Worm (Caenorhabditis elegans) whole organism, young adult: ENCODE measurements around the gene acy-4.

Source experiments
- B0035.1 ChIP-seq: sonication (generic microtip); optimal IDR thresholded peaks from 2 replicates; lab custom pipeline; 2016; ENCODE audit warnings: missing genetic modification characterization, mild to moderate bottlenecking, missing compliant biosample characterization, missing genotype, missing genetic modification reagents
- B0336.3 ChIP-seq: fragments of 200-800 bp; sonication (Bioruptor generic); IDR thresholded peaks from 2 replicates; pipeline ENCODE4 v1.3.6; 2022; ENCODE audit warnings: missing genetic modification characterization, missing compliant biosample characterization
- C06A6.2 ChIP-seq: fragments of 200-800 bp; sonication (Bioruptor generic); conservative IDR thresholded peaks from 2 replicates; pipeline ENCODE4 v1.3.6; 2022; ENCODE audit warnings: missing genetic modification characterization, missing compliant biosample characterization
- C17E4.6 ChIP-seq: fragments of 200-800 bp; sonication (Bioruptor generic); IDR thresholded peaks from 2 replicates; pipeline ENCODE4 v1.3.6; 2022; ENCODE audit warnings: missing genetic modification reagents, missing genetic modification characterization, missing compliant biosample characterization
- D2030.7 ChIP-seq: fragments of 200-800 bp; sonication (Bioruptor generic); IDR thresholded peaks from 2 replicates; pipeline ENCODE4 v1.3.6; 2022; ENCODE audit warnings: missing genetic modification reagents, missing genetic modification characterization, missing compliant biosample characterization
- F23B12.7 ChIP-seq: sonication (generic microtip); optimal IDR thresholded peaks from 2 replicates; lab custom pipeline; 2017; ENCODE audit warnings: missing genetic modification characterization, mild to moderate bottlenecking, missing compliant biosample characterization, antibody characterized with exemption, moderate library complexity; ENCODE audit not compliant: insufficient read depth
- F33H1.4 ChIP-seq: fragments of 200-800 bp; sonication (Bioruptor generic); IDR thresholded peaks from 2 replicates; pipeline ENCODE4 v1.3.6; 2022; ENCODE audit warnings: missing genetic modification reagents, missing genetic modification characterization, missing compliant biosample characterization
- F37B4.10 ChIP-seq: fragments of 200-800 bp; sonication (Bioruptor generic); IDR thresholded peaks from 2 replicates; pipeline ENCODE4 v1.3.6; 2022; ENCODE audit warnings: missing genetic modification characterization, missing compliant biosample characterization
- K12H6.12 ChIP-seq: fragments of 200-800 bp; sonication (Bioruptor generic); optimal IDR thresholded peaks from 2 replicates; lab custom pipeline; 2018; ENCODE audit warnings: mild to moderate bottlenecking, missing genetic modification characterization, missing compliant biosample characterization
- T07F8.4 ChIP-seq: sonication (generic microtip); optimal IDR thresholded peaks from 2 replicates; lab custom pipeline; 2016; ENCODE audit warnings: mild to moderate bottlenecking, missing genetic modification characterization, moderate library complexity, missing compliant biosample characterization
- Y53F4B.3 ChIP-seq: fragments of 200-800 bp; sonication (Bioruptor generic); IDR thresholded peaks from 2 replicates; pipeline ENCODE4 v1.3.6; 2022; ENCODE audit warnings: missing genetic modification reagents, missing genetic modification characterization, missing compliant biosample characterization
- Y95B8A.8 ChIP-seq: fragments of 200-800 bp; sonication (Bioruptor generic); IDR thresholded peaks from 2 replicates; pipeline ENCODE4 v1.3.6; 2022; ENCODE audit warnings: missing genetic modification reagents, missing genetic modification characterization, missing compliant biosample characterization
- athp-1 ChIP-seq: sonication (generic microtip); optimal IDR thresholded peaks from 2 replicates; lab custom pipeline; 2017; ENCODE audit warnings: mild to moderate bottlenecking, missing genetic modification characterization, missing compliant biosample characterization
- attf-5 ChIP-seq: fragments of 200-800 bp; sonication (Bioruptor generic); optimal IDR thresholded peaks from 2 replicates; lab custom pipeline; 2018; ENCODE audit warnings: mild to moderate bottlenecking, missing genetic modification characterization, missing compliant biosample characterization
- bed-2 ChIP-seq: fragments of 200-800 bp; sonication (Bioruptor generic); IDR thresholded peaks from 2 replicates; pipeline ENCODE4 v1.3.6; 2022; ENCODE audit warnings: missing genetic modification reagents, missing genetic modification characterization, missing compliant biosample characterization
- ccch-3 ChIP-seq: fragments of 200-800 bp; sonication (Bioruptor generic); optimal IDR thresholded peaks from 2 replicates; lab custom pipeline; 2018; ENCODE audit warnings: mild to moderate bottlenecking, missing genetic modification characterization, missing compliant biosample characterization
- cebp-1 ChIP-seq, 2 experiments: fragments of 200-800 bp in 1 of 2; sonication (Bioruptor generic) in 1 of 2; sonication (generic microtip) in 1 of 2; IDR thresholded peaks in 1 of 2; optimal IDR thresholded peaks in 1 of 2; 2 replicates each; pipeline versions ENCODE4 v1.3.6 to Lab custom; 2017 to 2022; ENCODE audit warnings: missing compliant biosample characterization in 2 of 2, missing genetic modification characterization in 2 of 2, mild to moderate bottlenecking in 1 of 2, missing genetic modification reagents in 1 of 2, moderate library complexity in 1 of 2
- cebp-2 ChIP-seq: fragments of 200-800 bp; sonication (Bioruptor generic); IDR thresholded peaks from 2 replicates; pipeline ENCODE4 v1.3.6; 2022; ENCODE audit warnings: missing genetic modification characterization, missing compliant biosample characterization
- ceh-79 ChIP-seq: sonication (generic microtip); optimal IDR thresholded peaks from 2 replicates; lab custom pipeline; 2017; ENCODE audit warnings: mild to moderate bottlenecking, missing genetic modification characterization, missing compliant biosample characterization
- chd-7 ChIP-seq: sonication (generic microtip); optimal IDR thresholded peaks from 2 replicates; lab custom pipeline; 2016; ENCODE audit warnings: mild to moderate bottlenecking, missing genetic modification characterization, moderate library complexity, missing compliant biosample characterization
- dox-1 ChIP-seq: fragments of 200-800 bp; sonication (Bioruptor generic); IDR thresholded peaks from 2 replicates; pipeline ENCODE4 v1.3.6; 2022; ENCODE audit warnings: missing genetic modification reagents, missing genetic modification characterization, missing compliant biosample characterization
- dpff-1 ChIP-seq: sonication (generic microtip); optimal IDR thresholded peaks from 2 replicates; lab custom pipeline; 2017; ENCODE audit warnings: mild to moderate bottlenecking, missing genetic modification characterization, missing compliant biosample characterization
- efl-1 ChIP-seq: fragments of 150-350 bp; optimal IDR thresholded peaks from 2 replicates; lab custom pipeline; 2014; ENCODE audit warnings: missing biosample characterization, missing genetic modification reagents, missing genetic modification characterization
- hlh-26 ChIP-seq: fragments of 200-800 bp; sonication (Bioruptor generic); conservative IDR thresholded peaks from 2 replicates; pipeline ENCODE4 v1.3.6; 2022; ENCODE audit warnings: missing genetic modification reagents, missing genetic modification characterization, missing compliant biosample characterization
- hmg-20 ChIP-seq: fragments of 200-800 bp; sonication (Bioruptor generic); IDR thresholded peaks from 2 replicates; pipeline ENCODE4 v1.3.6; 2022; ENCODE audit warnings: missing genetic modification reagents, missing genetic modification characterization, missing compliant biosample characterization
- hrde-1 ChIP-seq: sonication (generic microtip); optimal IDR thresholded peaks from 2 replicates; lab custom pipeline; 2016; ENCODE audit warnings: missing genetic modification characterization, mild to moderate bottlenecking, missing compliant biosample characterization, moderate library complexity, missing genotype, missing genetic modification reagents, borderline replicate concordance
- lin-35 ChIP-seq, 3 experiments: fragments of 150-350 bp in 2 of 3; sonication (generic microtip) in 1 of 3; optimal IDR thresholded peaks; 2 replicates each; lab custom pipeline; 2014 to 2018; ENCODE audit warnings: missing biosample characterization in 3 of 3, missing genetic modification characterization in 3 of 3, missing genetic modification reagents in 3 of 3
- lin-40 ChIP-seq: sonication (generic microtip); optimal IDR thresholded peaks from 2 replicates; lab custom pipeline; 2016; ENCODE audit warnings: missing genetic modification characterization, mild to moderate bottlenecking, missing compliant biosample characterization, missing genotype, missing genetic modification reagents
- lin-54 ChIP-seq: fragments of 200-800 bp; sonication (Bioruptor generic); optimal IDR thresholded peaks from 2 replicates; lab custom pipeline; 2018; ENCODE audit warnings: mild to moderate bottlenecking, missing genetic modification characterization, missing compliant biosample characterization
- lsl-1 ChIP-seq: fragments of 200-800 bp; sonication (Bioruptor generic); optimal IDR thresholded peaks from 2 replicates; lab custom pipeline; 2018; ENCODE audit warnings: mild to moderate bottlenecking, missing genetic modification characterization, moderate library complexity, missing compliant biosample characterization
- lsy-27 ChIP-seq: sonication (generic microtip); optimal IDR thresholded peaks from 2 replicates; lab custom pipeline; 2017; ENCODE audit warnings: missing genetic modification characterization, mild to moderate bottlenecking, missing compliant biosample characterization, antibody characterized with exemption, missing genotype, borderline replicate concordance; ENCODE audit not compliant: insufficient read depth
- madf-10 ChIP-seq: sonication (generic microtip); optimal IDR thresholded peaks from 2 replicates; lab custom pipeline; 2016; ENCODE audit warnings: mild to moderate bottlenecking, missing genetic modification characterization, missing compliant biosample characterization
- mel-28 ChIP-seq: sonication (generic microtip); optimal IDR thresholded peaks from 2 replicates; lab custom pipeline; 2016; ENCODE audit warnings: borderline replicate concordance, mild to moderate bottlenecking, missing genetic modification characterization, missing compliant biosample characterization
- nfya-1 ChIP-seq: sonication (generic microtip); optimal IDR thresholded peaks from 2 replicates; lab custom pipeline; 2017; ENCODE audit warnings: antibody characterized with exemption, missing compliant biosample characterization, missing genetic modification characterization, borderline replicate concordance; ENCODE audit not compliant: insufficient read depth
- nfyb-1 ChIP-seq: fragments of 200-800 bp; sonication (Bioruptor generic); IDR thresholded peaks from 2 replicates; pipeline ENCODE4 v1.3.6; 2022; ENCODE audit warnings: missing genetic modification reagents, missing genetic modification characterization, missing compliant biosample characterization
- nhr-179 ChIP-seq: sonication (generic microtip); optimal IDR thresholded peaks from 2 replicates; lab custom pipeline; 2016; ENCODE audit warnings: mild to moderate bottlenecking, missing genetic modification characterization, missing compliant biosample characterization
- nhr-27 ChIP-seq: fragments of 200-800 bp; sonication (Bioruptor generic); optimal IDR thresholded peaks from 2 replicates; lab custom pipeline; 2018; ENCODE audit warnings: mild to moderate bottlenecking, missing genetic modification characterization, moderate library complexity, missing compliant biosample characterization
- nhr-80 ChIP-seq: sonication (generic microtip); optimal IDR thresholded peaks from 2 replicates; lab custom pipeline; 2016; ENCODE audit warnings: missing genetic modification characterization, missing compliant biosample characterization
- pbrm-1 ChIP-seq: fragments of 200-800 bp; sonication (Bioruptor generic); IDR thresholded peaks from 2 replicates; pipeline ENCODE4 v1.3.6; 2022; ENCODE audit warnings: missing genetic modification reagents, missing genetic modification characterization, missing compliant biosample characterization
- pha-4 ChIP-seq: fragments of 150-350 bp; sonication (generic microtip); optimal IDR thresholded peaks from 2 replicates; lab custom pipeline; 2014; ENCODE audit warnings: missing biosample characterization, missing genetic modification reagents, missing genetic modification characterization
- snpc-3.4 ChIP-seq: sonication (generic microtip); optimal IDR thresholded peaks from 2 replicates; lab custom pipeline; 2017; ENCODE audit warnings: missing genetic modification characterization, mild to moderate bottlenecking, missing compliant biosample characterization, antibody characterized with exemption, moderate library complexity, missing genotype, missing genetic modification reagents
- snpc-4 ChIP-seq, 5 experiments: fragments of 150-350 bp in 1 of 5; sonication (generic microtip) in 4 of 5; optimal IDR thresholded peaks; 2 replicates each; lab custom pipeline; 2014 to 2018; ENCODE audit warnings: missing genetic modification characterization in 5 of 5, missing biosample characterization in 3 of 5, antibody characterized with exemption in 2 of 5, mild to moderate bottlenecking in 2 of 5, missing compliant biosample characterization in 2 of 5, missing genotype in 2 of 5, moderate library complexity in 2 of 5, missing genetic modification reagents in 1 of 5
- unc-130 ChIP-seq: sonication (generic microtip); optimal IDR thresholded peaks from 2 replicates; lab custom pipeline; 2016; ENCODE audit warnings: missing genetic modification reagents, missing genetic modification characterization, missing compliant biosample characterization
- xnd-1 ChIP-seq: sonication (generic microtip); optimal IDR thresholded peaks from 2 replicates; lab custom pipeline; 2016; ENCODE audit warnings: missing genotype, missing genetic modification reagents, missing genetic modification characterization, missing compliant biosample characterization
- ztf-18 ChIP-seq: sonication (generic microtip); optimal IDR thresholded peaks from 2 replicates; lab custom pipeline; 2016; ENCODE audit warnings: missing genotype, mild to moderate bottlenecking, missing genetic modification characterization, missing compliant biosample characterization
- ztf-22 ChIP-seq: fragments of 200-800 bp; sonication (Bioruptor generic); optimal IDR thresholded peaks from 2 replicates; lab custom pipeline; 2018; ENCODE audit warnings: mild to moderate bottlenecking, missing genetic modification characterization, moderate library complexity, missing compliant biosample characterization
- ztf-6 ChIP-seq: fragments of 200-800 bp; sonication (Bioruptor generic); IDR thresholded peaks from 2 replicates; pipeline ENCODE4 v1.3.6; 2022; ENCODE audit warnings: missing genetic modification reagents, missing genetic modification characterization, missing compliant biosample characterization

The acy-4 gene

ce11 chrV:5576008-5576407, 54.7 kb downstream of the acy-4 start (continued):
- TF ChIP-seq xnd-1 (tag; lab: Kevin White, UChicago), result no peak
- TF ChIP-seq nhr-27 (tag; lab: Kevin White, UChicago), result no peak
- TF ChIP-seq nhr-179 (tag; lab: Kevin White, UChicago), result no peak
- no peak for TF ChIP-seq hmg-20 (GFP tag; lab: Robert Waterston, UW)
- no peak for TF ChIP-seq nfya-1
- TF ChIP-seq cebp-2 (GFP tag; lab: Robert Waterston, UW), result no peak
- TF ChIP-seq B0336.3 (GFP tag; lab: Robert Waterston, UW), result no peak
- TF ChIP-seq Y95B8A.8, result no peak
- TF ChIP-seq ccch-3 (GFP tag; lab: Kevin White, UChicago), result no peak
- no peak for TF ChIP-seq K12H6.12
- TF ChIP-seq ztf-18 (tag; lab: Kevin White, UChicago), result no peak
- no peak for TF ChIP-seq T07F8.4 (tag; lab: Kevin White, UChicago)
- no peak for TF ChIP-seq lsy-27 (tag; lab: Kevin White, UChicago)
- TF ChIP-seq snpc-4 (GFP tag; optimal IDR thresholded peaks at IDR 0.05; lab: Kevin White, UChicago), result peak; percentile 78
- peak; percentile 92 to 99 (median 98) for TF ChIP-seq snpc-4 (tag; optimal IDR thresholded peaks at IDR 0.05; lab: Kevin White, UChicago)
- peak; percentile 66 for TF ChIP-seq nhr-80 (tag; lab: Kevin White, UChicago)
- TF ChIP-seq D2030.7 (GFP tag; lab: Robert Waterston, UW), result no peak
- TF ChIP-seq dox-1, result no peak
- no peak for TF ChIP-seq B0035.1 (tag; lab: Kevin White, UChicago)
- TF ChIP-seq cebp-1 (GFP tag; IDR thresholded peaks at IDR 0.05; lab: Robert Waterston, UW), result peak; percentile 83
- peak; percentile 95 for TF ChIP-seq cebp-1 (tag; optimal IDR thresholded peaks at IDR 0.05; lab: Kevin White, UChicago)
- no peak for TF ChIP-seq chd-7
- no peak for TF ChIP-seq efl-1
- no peak for TF ChIP-seq F23B12.7 (tag; lab: Kevin White, UChicago)
- no peak for TF ChIP-seq C17E4.6 (GFP tag; lab: Robert Waterston, UW)
- TF ChIP-seq Y53F4B.3 (GFP tag; lab: Robert Waterston, UW), result no peak
- peak; percentile 74 for TF ChIP-seq nfyb-1 (GFP tag; lab: Robert Waterston, UW)
- no peak for TF ChIP-seq unc-130
- no peak for TF ChIP-seq ztf-6 (GFP tag; lab: Robert Waterston, UW)
- no peak for TF ChIP-seq ceh-79 (tag; lab: Kevin White, UChicago)
- TF ChIP-seq pha-4 (tag; lab: Kevin White, UChicago), result peak; percentile 83
- no peak for TF ChIP-seq lin-35 (GFP tag; optimal IDR thresholded peaks at IDR 0.05; lab: Kevin White, UChicago)
- no peak for TF ChIP-seq hrde-1 (tag; lab: Kevin White, UChicago)
- no peak for TF ChIP-seq ztf-22 (GFP tag; lab: Kevin White, UChicago)
- no peak for TF ChIP-seq pbrm-1 (GFP tag; lab: Robert Waterston, UW)
- peak; percentile 4 for TF ChIP-seq attf-5 (GFP tag; lab: Kevin White, UChicago)
- TF ChIP-seq F37B4.10, result no peak
- peak; percentile 53 for TF ChIP-seq lin-40
- no peak for TF ChIP-seq athp-1 (tag; lab: Kevin White, UChicago)
- TF ChIP-seq lin-54, result peak; percentile 6
- TF ChIP-seq mel-28 (tag; lab: Kevin White, UChicago), result no peak
- TF ChIP-seq F33H1.4 (GFP tag; lab: Robert Waterston, UW), result no peak
- TF ChIP-seq lsl-1 (GFP tag; lab: Kevin White, UChicago), result no peak
- TF ChIP-seq C06A6.2 (GFP tag; lab: Robert Waterston, UW), result no peak; the same call in 1 of the 2 replicates
- TF ChIP-seq hlh-26 (GFP tag; lab: Robert Waterston, UW), result no peak
- TF ChIP-seq madf-10, result peak; percentile 35
- no peak for TF ChIP-seq dpff-1
- no peak for TF ChIP-seq bed-2
- TF ChIP-seq snpc-3.4 (tag; lab: Kevin White, UChicago), result no peak
